Fruit fly (Drosophila melanogaster) whole organism, adult: ENCODE data around the gene Dyro.

Experiments
- CG11617 ChIP-seq: fragments of 200-800 bp; sonication (Bioruptor generic); optimal IDR thresholded peaks from 2 replicates; lab custom pipeline; 2017; ENCODE audit warnings: mild to moderate bottlenecking, missing biosample characterization, missing genetic modification reagents, missing genetic modification characterization
- CG12768 ChIP-seq: fragments of 200-800 bp; sonication (Bioruptor generic); optimal IDR thresholded peaks from 2 replicates; lab custom pipeline; 2017; ENCODE audit warnings: missing biosample characterization, missing genetic modification characterization, mild to moderate bottlenecking, moderate library complexity, missing genetic modification reagents
- CG14711 ChIP-seq: fragments of 200-800 bp; sonication (Bioruptor generic); optimal IDR thresholded peaks from 2 replicates; lab custom pipeline; 2018; ENCODE audit warnings: missing biosample characterization, mild to moderate bottlenecking, missing genetic modification characterization, moderate library complexity
- CG1620 ChIP-seq: fragments of 200-800 bp; sonication (Bioruptor generic); optimal IDR thresholded peaks from 2 replicates; lab custom pipeline; 2016; ENCODE audit warnings: missing biosample characterization, missing genetic modification characterization
- CG5204 ChIP-seq: fragments of 200-800 bp; sonication (Bioruptor generic); optimal IDR thresholded peaks from 2 replicates; lab custom pipeline; 2016; ENCODE audit warnings: missing biosample characterization, missing genetic modification characterization
- CG7045 ChIP-seq: fragments of 200-800 bp; sonication (Bioruptor generic); optimal IDR thresholded peaks from 2 replicates; lab custom pipeline; 2017; ENCODE audit warnings: missing biosample characterization, mild to moderate bottlenecking, missing genetic modification characterization
- CG7101 ChIP-seq: fragments of 200-800 bp; sonication (Bioruptor generic); optimal IDR thresholded peaks from 2 replicates; lab custom pipeline; 2018; ENCODE audit warnings: missing biosample characterization, mild to moderate bottlenecking, missing genetic modification characterization, moderate library complexity
- Clk ChIP-seq: fragments of 200-800 bp; sonication (Bioruptor generic); optimal IDR thresholded peaks from 2 replicates; lab custom pipeline; 2017; ENCODE audit warnings: missing biosample characterization, missing genetic modification characterization
- Hr96 ChIP-seq: fragments of 200-800 bp; sonication (Bioruptor generic); optimal IDR thresholded peaks from 2 replicates; lab custom pipeline; 2016; ENCODE audit warnings: missing biosample characterization, missing genetic modification characterization
- Mnt ChIP-seq: fragments of 200-800 bp; sonication (Bioruptor generic); optimal IDR thresholded peaks from 2 replicates; lab custom pipeline; 2016; ENCODE audit warnings: missing biosample characterization, mild to moderate bottlenecking, missing genetic modification characterization
- bab1 ChIP-seq: fragments of 200-800 bp; sonication (Bioruptor generic); optimal IDR thresholded peaks from 3 replicates; lab custom pipeline; 2019; ENCODE audit warnings: missing biosample characterization, mild to moderate bottlenecking, missing genetic modification characterization, moderate library complexity
- kay ChIP-seq: fragments of 200-800 bp; sonication (Bioruptor generic); peaks from one replicate; lab custom pipeline; 2016; ENCODE audit warnings: missing biosample characterization, missing genetic modification characterization, borderline replicate concordance
- tj ChIP-seq: fragments of 200-800 bp; sonication (Bioruptor generic); optimal IDR thresholded peaks from 3 replicates; lab custom pipeline; 2017; ENCODE audit warnings: missing biosample characterization, mild to moderate bottlenecking, missing genetic modification characterization, moderate library complexity
- toe ChIP-seq: fragments of 200-800 bp; sonication (Bioruptor generic); optimal IDR thresholded peaks from 2 replicates; lab custom pipeline; 2016; ENCODE audit warnings: missing biosample characterization, missing genetic modification characterization

dm6 chr3L:11279321-11279827 lies 16.3 kb downstream of the Dyro start:
- no peak for TF ChIP-seq CG14711 (tag; lab: Kevin White, UChicago)
- no peak for TF ChIP-seq CG7045 (GFP tag; lab: Kevin White, UChicago)
- no peak for TF ChIP-seq Hr96
- TF ChIP-seq CG11617 (GFP tag; lab: Kevin White, UChicago) = no peak
- no peak for TF ChIP-seq Mnt (GFP tag; lab: Kevin White, UChicago)
- no peak for TF ChIP-seq CG5204 (GFP tag; lab: Kevin White, UChicago)
- TF ChIP-seq kay (GFP tag; lab: Kevin White, UChicago) = no peak
- no peak for TF ChIP-seq CG1620 (GFP tag; lab: Kevin White, UChicago)
- no peak for TF ChIP-seq bab1 (GFP tag; lab: Kevin White, UChicago)
- TF ChIP-seq Clk (GFP tag; lab: Kevin White, UChicago) = no peak
- TF ChIP-seq CG7101 (tag; lab: Kevin White, UChicago) = no peak
- no peak for TF ChIP-seq toe (GFP tag; lab: Kevin White, UChicago)
- no peak for TF ChIP-seq tj (GFP tag; lab: Kevin White, UChicago)
- TF ChIP-seq CG12768 = no peak
